Fruit fly (Drosophila melanogaster): Measurements from ENCODE around the gene CG31300.

The CG31300 gene

DNA sequence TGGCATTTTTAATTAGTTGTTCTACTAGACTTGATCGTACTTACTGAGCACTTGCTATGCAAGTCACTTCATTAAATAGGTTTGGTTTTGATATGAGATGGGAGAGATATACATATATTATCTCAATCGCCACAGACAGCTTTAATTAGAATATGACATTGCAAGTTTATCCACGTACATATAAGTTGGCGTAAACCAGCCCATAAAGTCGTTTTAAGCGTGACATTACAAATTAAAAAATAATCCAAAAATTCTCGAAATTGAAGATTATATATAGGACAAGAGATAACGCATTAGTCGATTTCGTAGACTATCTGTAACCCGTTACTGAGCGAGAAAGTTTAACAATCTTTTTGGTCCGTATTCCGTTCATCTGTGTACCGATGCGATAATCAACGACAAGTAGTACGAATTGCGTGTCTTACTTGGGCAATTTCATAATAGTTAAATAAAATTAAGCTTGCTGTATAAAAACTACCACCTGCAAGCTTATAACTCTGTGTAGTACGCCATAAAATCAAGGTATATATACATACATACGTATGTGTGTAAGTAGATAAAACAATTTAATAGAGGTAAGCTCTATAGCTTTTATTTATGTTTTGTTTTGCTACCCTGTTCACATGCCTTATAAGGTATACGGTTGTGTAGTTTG, 36.8 kb downstream of the CG31300 start, which contains the start of gene CG10560 (continued):
- TF ChIP-seq CG13894 (tag; optimal IDR thresholded peaks at IDR 0.05) (peak; percentile 67), CG3281 (GFP tag; optimal IDR thresholded peaks at IDR 0.05) (peak; percentile 1), Elba2 (GFP tag; optimal IDR thresholded peaks at IDR 0.05) (no peak), Pdp1 (GFP tag; optimal IDR thresholded peaks at IDR 0.05) (peak in 1 of 2 experiments; percentile 54), CG2202 (tag; optimal IDR thresholded peaks at IDR 0.05) (no peak), CG7745 (tag; optimal IDR thresholded peaks at IDR 0.05) (no peak), mirr (GFP tag; optimal IDR thresholded peaks at IDR 0.05) (peak; percentile 30), Taf1 (GFP tag; IDR thresholded peaks at IDR 0.05) (no peak), D19B (GFP tag; optimal IDR thresholded peaks at IDR 0.05) (peak; percentile 86), CG11723 (GFP tag; optimal IDR thresholded peaks at IDR 0.05) (no peak), Tbp (GFP tag; optimal IDR thresholded peaks at IDR 0.05) (no peak), crol (GFP tag; IDR thresholded peaks at IDR 0.05) (no peak), CG2199 (GFP tag; IDR thresholded peaks at IDR 0.05) (no peak), onecut (GFP tag; IDR thresholded peaks at IDR 0.05) (no peak), CG13296 (GFP tag; optimal IDR thresholded peaks at IDR 0.05) (peak; percentile 46), Fer3 (tag; optimal IDR thresholded peaks at IDR 0.05) (no peak), CG14050 (GFP tag; IDR thresholded peaks at IDR 0.05) (no peak), CG10147 (GFP tag; optimal IDR thresholded peaks at IDR 0.05) (no peak), dmrt11E (tag; optimal IDR thresholded peaks at IDR 0.05) (no peak), GATAe (GFP tag; conservative IDR thresholded peaks at IDR 0.05) (no peak), ewg (GFP tag; optimal IDR thresholded peaks at IDR 0.05) (no peak), NC2α (GFP tag; optimal IDR thresholded peaks at IDR 0.05) (no peak), CG31224 (GFP tag; IDR thresholded peaks at IDR 0.05) (no peak), oc (tag; optimal IDR thresholded peaks at IDR 0.05) (no peak), CG6791 (GFP tag; IDR thresholded peaks at IDR 0.05; ENCODE audit: partially characterized antibody) (no peak), gfzf (GFP tag; optimal IDR thresholded peaks at IDR 0.05) (no peak), Max (GFP tag; optimal IDR thresholded peaks at IDR 0.05) (no peak), Dfd (GFP tag; optimal IDR thresholded peaks at IDR 0.05) (no peak)

DNA sequence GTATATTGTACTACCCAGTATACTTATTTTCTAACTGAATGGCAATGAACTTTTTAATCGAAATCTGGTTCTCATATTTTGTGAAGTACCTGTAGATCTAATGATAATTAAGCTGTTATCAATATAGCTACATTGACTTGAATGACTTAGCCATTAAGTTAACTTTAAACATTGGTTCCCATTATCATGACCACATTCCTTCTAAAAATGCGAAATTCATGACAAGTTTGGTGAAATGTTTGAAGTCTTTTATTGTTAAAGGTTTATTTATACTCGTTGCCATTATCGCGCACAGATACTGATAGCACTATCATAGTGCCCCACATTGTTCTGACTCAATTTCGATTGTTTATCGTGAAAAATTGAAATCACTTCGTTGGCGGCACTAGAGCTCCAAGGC, 37.5 kb downstream of the CG31300 start:
- TF ChIP-seq sd (tag; optimal IDR thresholded peaks at IDR 0.05), result peak; percentile 91
- no peak for TF ChIP-seq gsb-n (tag; optimal IDR thresholded peaks at IDR 0.05)
- peak; percentile 33 for TF ChIP-seq Med (GFP tag)
- no peak for TF ChIP-seq pita (GFP tag; optimal IDR thresholded peaks at IDR 0.05)
- 0 out of 2 replicates have a peak, but pooled peaks have one; percentile 40 for TF ChIP-seq GATAe (GFP tag; conservative IDR thresholded peaks at IDR 0.05)
- TF ChIP-seq wek (GFP tag; optimal IDR thresholded peaks at IDR 0.05), result no peak
- no peak for TF ChIP-seq Camta (GFP tag; optimal IDR thresholded peaks at IDR 0.05)
- TF ChIP-seq Abd-B (GFP tag; optimal IDR thresholded peaks at IDR 0.05), result no peak
- TF ChIP-seq CG17912 (GFP tag; optimal IDR thresholded peaks at IDR 0.05), result no peak
- no peak for TF ChIP-seq chn (GFP tag; optimal IDR thresholded peaks at IDR 0.05)
- no peak for TF ChIP-seq CG12104 (GFP tag; optimal IDR thresholded peaks at IDR 0.05)
- no peak for TF ChIP-seq CG9797 (GFP tag; optimal IDR thresholded peaks at IDR 0.05)
- TF ChIP-seq Opbp (GFP tag; IDR thresholded peaks at IDR 0.05; ENCODE audit: partially characterized antibody), result no peak
- no peak for TF ChIP-seq emc (GFP tag; optimal IDR thresholded peaks at IDR 0.05)
- TF ChIP-seq Mes4 (GFP tag; optimal IDR thresholded peaks at IDR 0.05), result no peak
- no peak for TF ChIP-seq seq (GFP tag; IDR thresholded peaks at IDR 0.05)
- no peak for TF ChIP-seq Bteb2 (GFP tag; optimal IDR thresholded peaks at IDR 0.05)
- no peak for TF ChIP-seq pho (GFP tag; optimal IDR thresholded peaks at IDR 0.05)
- peak; percentile 69 for TF ChIP-seq grn (GFP tag; optimal IDR thresholded peaks at IDR 0.05)
- no peak for TF ChIP-seq dmrt99B (tag; optimal IDR thresholded peaks at IDR 0.05)
- no peak for TF ChIP-seq dati (GFP tag; IDR thresholded peaks at IDR 0.05)
- TF ChIP-seq sens (GFP tag), result no peak
- TF ChIP-seq lab (GFP tag; optimal IDR thresholded peaks at IDR 0.05), result peak; percentile 14
- TF ChIP-seq CG8478 (optimal IDR thresholded peaks at IDR 0.05), result no peak
